Worm (Caenorhabditis elegans) whole organism, early embryonic: Measurements from ENCODE around the gene B0454.8.

Experiments
- B0310.2 ChIP-seq: sonication (generic microtip); optimal IDR thresholded peaks from 2 replicates; lab custom pipeline; 2016; ENCODE audit warnings: mild to moderate bottlenecking, missing genetic modification characterization, missing compliant biosample characterization
- aly-1 ChIP-seq: sonication (generic microtip); optimal IDR thresholded peaks from 2 replicates; lab custom pipeline; 2016; ENCODE audit warnings: missing genetic modification characterization, missing compliant biosample characterization
- ama-1 ChIP-seq: fragments of 150-350 bp; optimal IDR thresholded peaks from 2 replicates; lab custom pipeline; 2014
- ceh-13 ChIP-seq: fragments of 200-800 bp; sonication (Bioruptor generic); optimal IDR thresholded peaks from 2 replicates; lab custom pipeline; 2018; ENCODE audit warnings: mild to moderate bottlenecking, missing genetic modification characterization, missing compliant biosample characterization
- ceh-36 ChIP-seq: sonication (generic microtip); optimal IDR thresholded peaks from 2 replicates; lab custom pipeline; 2016; ENCODE audit warnings: missing genetic modification characterization, inconsistent platforms, missing compliant biosample characterization
- ets-7 ChIP-seq: sonication (generic microtip); optimal IDR thresholded peaks from 2 replicates; lab custom pipeline; 2016; ENCODE audit warnings: missing genotype, missing genetic modification characterization, missing compliant biosample characterization
- flt-1 ChIP-seq: fragments of 200-800 bp; sonication (Bioruptor generic); IDR thresholded peaks from 2 replicates; pipeline ENCODE4 v1.3.6; 2022; ENCODE audit warnings: missing genetic modification characterization, missing compliant biosample characterization
- hmbx-1 ChIP-seq: sonication (generic microtip); optimal IDR thresholded peaks from 2 replicates; lab custom pipeline; 2016; ENCODE audit warnings: mild to moderate bottlenecking, missing genetic modification characterization, missing compliant biosample characterization
- hmg-4 ChIP-seq: fragments of 200-800 bp; sonication (Bioruptor generic); optimal IDR thresholded peaks from 2 replicates; lab custom pipeline; 2018; ENCODE audit warnings: mild to moderate bottlenecking, missing genetic modification characterization, missing compliant biosample characterization
- pes-1 ChIP-seq: fragments of 200-800 bp; sonication (Bioruptor generic); IDR thresholded peaks from 2 replicates; pipeline ENCODE4 v1.3.6; 2022; ENCODE audit warnings: missing genetic modification reagents, missing genetic modification characterization, missing compliant biosample characterization
- scrt-1 ChIP-seq: fragments of 200-800 bp; sonication (Bioruptor generic); IDR thresholded peaks from 2 replicates; pipeline ENCODE4 v1.3.6; 2022; ENCODE audit warnings: missing genetic modification characterization, missing compliant biosample characterization
- sea-1 ChIP-seq: fragments of 200-800 bp; sonication (Bioruptor generic); conservative IDR thresholded peaks from 2 replicates; pipeline ENCODE4 v1.3.6; 2022; ENCODE audit warnings: missing genetic modification characterization, missing compliant biosample characterization
- tbx-11 ChIP-seq: fragments of 200-800 bp; sonication (Bioruptor generic); IDR thresholded peaks from 2 replicates; pipeline ENCODE4 v1.3.6; 2022; ENCODE audit warnings: missing genetic modification characterization, missing compliant biosample characterization
- tbx-37 ChIP-seq: fragments of 200-800 bp; sonication (Bioruptor generic); conservative IDR thresholded peaks from 2 replicates; pipeline ENCODE4 v1.3.6; 2022; ENCODE audit warnings: missing genetic modification reagents, missing genetic modification characterization, missing compliant biosample characterization

- TF ChIP-seq sea-1 (GFP tag; lab: Robert Waterston, UW) (no peak), hmg-4 (GFP tag; lab: Kevin White, UChicago) (no peak), ceh-13 (no peak), ama-1 (lab: Kevin White, UChicago) (no peak), flt-1 (no peak), tbx-37 (no peak), pes-1 (no peak), scrt-1 (GFP tag; lab: Robert Waterston, UW) (no peak), ceh-36 (no peak), hmbx-1 (no peak), aly-1 (tag; lab: Kevin White, UChicago) (no peak), B0310.2 (tag; lab: Kevin White, UChicago) (no peak), ets-7 (no peak), tbx-11 (GFP tag; lab: Robert Waterston, UW) (no peak)
These were observed 2.2 kb upstream of the B0454.8 start for ce11 chrII:3045422-3045821.
